Fruit fly (Drosophila melanogaster): ENCODE measurements around the gene Fdx2.

The Fdx2 gene

dm6 chr3L:4263502-4263901 lies 28.8 kb upstream of the Fdx2 start, which contains the start of gene CG1273 (continued):
- TF ChIP-seq CG16813 (GFP tag; IDR thresholded peaks at IDR 0.05; ENCODE audit: partially characterized antibody) (no peak), CG17829 (tag; optimal IDR thresholded peaks at IDR 0.05) (no peak), Trl (optimal IDR thresholded peaks at IDR 0.05) (peak in 1 of 2 experiments; percentile 64), Trl (GFP tag; optimal IDR thresholded peaks at IDR 0.05) (no peak), sim (GFP tag; IDR thresholded peaks at IDR 0.05) (no peak), repo (GFP tag; optimal IDR thresholded peaks at IDR 0.05) (no peak), CG1832 (GFP tag; optimal IDR thresholded peaks at IDR 0.05) (no peak), insv (GFP tag; optimal IDR thresholded peaks at IDR 0.05) (no peak), GATAe (GFP tag; conservative IDR thresholded peaks at IDR 0.05) (no peak), tna (GFP tag; IDR thresholded peaks at IDR 0.05; ENCODE audit: partially characterized antibody) (no peak), Xrp1 (GFP tag; IDR thresholded peaks at IDR 0.05) (0 out of 2 replicates have a peak, but pooled peaks have one; percentile 6), Tbp (GFP tag; optimal IDR thresholded peaks at IDR 0.05) (no peak), Ets97D (GFP tag; optimal IDR thresholded peaks at IDR 0.05) (no peak), Med (GFP tag) (no peak), trem (tag; optimal IDR thresholded peaks at IDR 0.05) (no peak), Awh (GFP tag; IDR thresholded peaks at IDR 0.05) (no peak), amos (GFP tag; IDR thresholded peaks at IDR 0.05; ENCODE audit: partially characterized antibody) (no peak), da (GFP tag; optimal IDR thresholded peaks at IDR 0.05) (no peak), esg (GFP tag; conservative IDR thresholded peaks at IDR 0.05) (no peak), so (GFP tag; IDR thresholded peaks at IDR 0.05) (no peak), CG4730 (GFP tag; IDR thresholded peaks at IDR 0.05) (no peak), pum (GFP tag; optimal IDR thresholded peaks at IDR 0.05) (no peak), Gsc (GFP tag; IDR thresholded peaks at IDR 0.05) (no peak), CG10321 (GFP tag; IDR thresholded peaks at IDR 0.05) (no peak), CG14710 (tag; optimal IDR thresholded peaks at IDR 0.05) (no peak), sens (GFP tag) (peak; percentile 67), CG1024 (GFP tag; IDR thresholded peaks at IDR 0.05) (no peak), dmrt99B (tag; optimal IDR thresholded peaks at IDR 0.05) (no peak), CG13894 (tag; optimal IDR thresholded peaks at IDR 0.05) (no peak), ci (GFP tag; IDR thresholded peaks at IDR 0.05) (0 out of 3 replicates have a peak, but pooled peaks have one; percentile 9), lola (GFP tag; optimal IDR thresholded peaks at IDR 0.05) (no peak), CG31441 (GFP tag; IDR thresholded peaks at IDR 0.05) (no peak), CG8281 (tag; optimal IDR thresholded peaks at IDR 0.05) (no peak), CG1792 (GFP tag; optimal IDR thresholded peaks at IDR 0.05) (no peak), vvl (GFP tag; IDR thresholded peaks at IDR 0.05) (0 out of 2 replicates have a peak, but pooled peaks have one; percentile 47), gcm2 (GFP tag; optimal IDR thresholded peaks at IDR 0.05) (no peak), chinmo (GFP tag; IDR thresholded peaks at IDR 0.05; ENCODE audit: partially characterized antibody) (no peak), Dref (GFP tag; IDR thresholded peaks at IDR 0.05) (no peak), CG2120 (GFP tag; optimal IDR thresholded peaks at IDR 0.05) (no peak), CG6689 (GFP tag; IDR thresholded peaks at IDR 0.05) (no peak), her (GFP tag; optimal IDR thresholded peaks at IDR 0.05) (no peak), Lim3 (GFP tag; IDR thresholded peaks at IDR 0.05) (no peak), CG6813 (GFP tag; optimal IDR thresholded peaks at IDR 0.05) (no peak), CG8388 (GFP tag; optimal IDR thresholded peaks at IDR 0.05) (no peak), zfh1 (GFP tag; IDR thresholded peaks at IDR 0.05) (no peak), MTF-1 (GFP tag; optimal IDR thresholded peaks at IDR 0.05; ENCODE audit: borderline replicate concordance) (no peak), CG13296 (GFP tag; optimal IDR thresholded peaks at IDR 0.05) (no peak), az2 (GFP tag; optimal IDR thresholded peaks at IDR 0.05) (no peak), salm (tag; optimal IDR thresholded peaks at IDR 0.05) (no peak), klu (GFP tag; IDR thresholded peaks at IDR 0.05) (no peak), Camta (GFP tag; optimal IDR thresholded peaks at IDR 0.05) (no peak), B-H2 (GFP tag; optimal IDR thresholded peaks at IDR 0.05) (no peak), pros (GFP tag; optimal IDR thresholded peaks at IDR 0.05) (no peak)
